Fruit fly (Drosophila melanogaster) whole organism, embryonic: ENCODE measurements around the gene Cpr67Fa2.

Experiments used
- Atf-2 ChIP-seq: fragments of 200-800 bp; sonication (Bioruptor generic); optimal IDR thresholded peaks from 2 replicates; lab custom pipeline; 2016; ENCODE audit warnings: missing biosample characterization, missing genetic modification characterization
- CG10565 ChIP-seq: fragments of 200-800 bp; sonication (Bioruptor generic); optimal IDR thresholded peaks from 3 replicates; lab custom pipeline; 2016; ENCODE audit warnings: missing biosample characterization, mild to moderate bottlenecking, missing genetic modification characterization
- CG11504 ChIP-seq: fragments of 200-800 bp; sonication (Bioruptor generic); optimal IDR thresholded peaks from 3 replicates; lab custom pipeline; 2019; ENCODE audit warnings: missing biosample characterization, mild to moderate bottlenecking, missing genetic modification characterization, moderate library complexity
- CG11723 ChIP-seq: fragments of 200-800 bp; sonication (Bioruptor generic); optimal IDR thresholded peaks from 2 replicates; lab custom pipeline; 2017; ENCODE audit warnings: missing biosample characterization, mild to moderate bottlenecking, missing genetic modification characterization
- CG12942 ChIP-seq: fragments of 200-800 bp; sonication (Bioruptor generic); optimal IDR thresholded peaks from 3 replicates; lab custom pipeline; 2016; ENCODE audit warnings: missing biosample characterization, missing genetic modification characterization
- CG13894 ChIP-seq: fragments of 200-800 bp; sonication (Bioruptor generic); optimal IDR thresholded peaks from 3 replicates; lab custom pipeline; 2018; ENCODE audit warnings: missing biosample characterization, mild to moderate bottlenecking, missing genetic modification characterization, moderate library complexity
- CG14860 ChIP-seq: fragments of 200-800 bp; sonication (Bioruptor generic); IDR thresholded peaks from 3 replicates; pipeline ENCODE4 v1.3.6; 2022; ENCODE audit warnings: missing biosample characterization, missing genetic modification characterization; ENCODE audit not compliant: partially characterized antibody
- CG1529 ChIP-seq: fragments of 200-800 bp; sonication (Bioruptor generic); optimal IDR thresholded peaks from 3 replicates; lab custom pipeline; 2018; ENCODE audit warnings: missing biosample characterization, missing genetic modification characterization
- CG15514 ChIP-seq: fragments of 200-800 bp; sonication (Bioruptor generic); optimal IDR thresholded peaks from 3 replicates; lab custom pipeline; 2017; ENCODE audit warnings: missing biosample characterization, missing genetic modification characterization, mild to moderate bottlenecking, moderate library complexity, missing genetic modification reagents
- CG1602 ChIP-seq: fragments of 200-800 bp; sonication (Bioruptor generic); optimal IDR thresholded peaks from 3 replicates; lab custom pipeline; 2016; ENCODE audit warnings: missing biosample characterization, missing genetic modification characterization
- CG17612 ChIP-seq: fragments of 200-800 bp; sonication (Bioruptor generic); IDR thresholded peaks from 2 replicates; pipeline ENCODE4 v1.3.6; 2022; ENCODE audit warnings: missing biosample characterization, missing genetic modification characterization
- CG2199 ChIP-seq: fragments of 200-800 bp; sonication (Bioruptor generic); IDR thresholded peaks from 3 replicates; pipeline ENCODE4 v1.3.6; 2022; ENCODE audit warnings: missing biosample characterization, missing genetic modification characterization
- CG31224 ChIP-seq: fragments of 200-800 bp; sonication (Bioruptor generic); IDR thresholded peaks from 2 replicates; pipeline ENCODE4 v1.3.6; 2022; ENCODE audit warnings: missing biosample characterization, missing genetic modification characterization
- CG31388 ChIP-seq: fragments of 200-800 bp; sonication (Bioruptor generic); optimal IDR thresholded peaks from 2 replicates; lab custom pipeline; 2016; ENCODE audit warnings: missing biosample characterization, missing genetic modification characterization
- CG3163 ChIP-seq: fragments of 200-800 bp; sonication (Bioruptor generic); optimal IDR thresholded peaks from 3 replicates; lab custom pipeline; 2016; ENCODE audit warnings: missing biosample characterization, missing genetic modification characterization
- CG32772 ChIP-seq: fragments of 200-800 bp; sonication (Bioruptor generic); IDR thresholded peaks from 2 replicates; pipeline ENCODE4 v1.3.6; 2022; ENCODE audit warnings: missing biosample characterization, missing genetic modification characterization
- CG5953 ChIP-seq: fragments of 200-800 bp; sonication (Bioruptor generic); IDR thresholded peaks from 2 replicates; pipeline ENCODE4 v1.3.6; 2022; ENCODE audit warnings: missing biosample characterization, missing genetic modification characterization
- CG6765 ChIP-seq: fragments of 200-800 bp; sonication (Bioruptor generic); optimal IDR thresholded peaks from 3 replicates; lab custom pipeline; 2017; ENCODE audit warnings: missing biosample characterization, mild to moderate bottlenecking, missing genetic modification characterization
- CG7556 ChIP-seq: fragments of 200-800 bp; sonication (Bioruptor generic); optimal IDR thresholded peaks from 2 replicates; lab custom pipeline; 2017; ENCODE audit warnings: missing biosample characterization, mild to moderate bottlenecking, missing genetic modification characterization
- CG8359 ChIP-seq: fragments of 200-800 bp; sonication (Bioruptor generic); optimal IDR thresholded peaks from 2 replicates; lab custom pipeline; 2017; ENCODE audit warnings: missing biosample characterization, mild to moderate bottlenecking, missing genetic modification characterization, borderline replicate concordance
- CG9876 ChIP-seq: fragments of 200-800 bp; sonication (Bioruptor generic); optimal IDR thresholded peaks from 2 replicates; lab custom pipeline; 2016; ENCODE audit warnings: missing biosample characterization, missing genetic modification characterization
- Dp ChIP-seq: fragments of 200-800 bp; sonication (Bioruptor generic); optimal IDR thresholded peaks from 2 replicates; lab custom pipeline; 2018; ENCODE audit warnings: missing biosample characterization, mild to moderate bottlenecking, missing genetic modification characterization, moderate library complexity
- Ets97D ChIP-seq: fragments of 200-800 bp; sonication (Bioruptor generic); optimal IDR thresholded peaks from 3 replicates; lab custom pipeline; 2016; ENCODE audit warnings: missing biosample characterization, missing genetic modification characterization
- Lpt ChIP-seq: fragments of >200 bp; optimal IDR thresholded peaks from 2 replicates; lab custom pipeline; 2018; ENCODE audit warnings: missing biosample characterization, missing genetic modification characterization
- YL-1 ChIP-seq: fragments of 200-800 bp; sonication (Bioruptor generic); optimal IDR thresholded peaks from 3 replicates; lab custom pipeline; 2017; ENCODE audit warnings: missing biosample characterization, mild to moderate bottlenecking, missing genetic modification characterization
- bab2 ChIP-seq: fragments of 200-800 bp; sonication (Bioruptor generic); optimal IDR thresholded peaks from 2 replicates; lab custom pipeline; 2016; ENCODE audit warnings: missing biosample characterization, missing genetic modification characterization
- crc ChIP-seq: fragments of 200-800 bp; sonication (Bioruptor generic); optimal IDR thresholded peaks from 2 replicates; lab custom pipeline; 2016; ENCODE audit warnings: missing biosample characterization, missing genetic modification characterization
- crol ChIP-seq: fragments of 200-800 bp; sonication (Bioruptor generic); IDR thresholded peaks from 2 replicates; pipeline ENCODE4 v1.3.6; 2022; ENCODE audit warnings: missing biosample characterization, missing genetic modification characterization
- cwo ChIP-seq: fragments of 200-800 bp; sonication (Bioruptor generic); optimal IDR thresholded peaks from 3 replicates; lab custom pipeline; 2017; ENCODE audit warnings: missing biosample characterization, missing genetic modification characterization, mild to moderate bottlenecking, moderate library complexity, missing genetic modification reagents
- dimm ChIP-seq: fragments of 200-800 bp; sonication (Bioruptor generic); IDR thresholded peaks from 2 replicates; pipeline ENCODE4 v1.3.6; 2022; ENCODE audit warnings: missing biosample characterization, missing genetic modification characterization
- fd102C ChIP-seq: fragments of 200-800 bp; sonication (Bioruptor generic); optimal IDR thresholded peaks from 2 replicates; lab custom pipeline; 2018; ENCODE audit warnings: missing biosample characterization, mild to moderate bottlenecking, missing genetic modification characterization, moderate library complexity
- gt ChIP-seq: fragments of 200-800 bp; sonication (Bioruptor generic); IDR thresholded peaks from 2 replicates; pipeline ENCODE4 v1.3.6; 2022; ENCODE audit warnings: missing biosample characterization, missing genetic modification characterization
- insv ChIP-seq, 2 experiments: fragments of 200-800 bp; sonication (Bioruptor generic); optimal IDR thresholded peaks; 3 replicates each; lab custom pipeline; 2016 to 2018; ENCODE audit warnings: missing biosample characterization in 2 of 2, missing genetic modification characterization in 2 of 2
- mirr ChIP-seq: fragments of 200-800 bp; sonication (Bioruptor generic); optimal IDR thresholded peaks from 3 replicates; lab custom pipeline; 2018; ENCODE audit warnings: missing biosample characterization, mild to moderate bottlenecking, missing genetic modification characterization
- odd ChIP-seq: fragments of 200-800 bp; sonication (Bioruptor generic); optimal IDR thresholded peaks from 2 replicates; lab custom pipeline; 2017; ENCODE audit warnings: missing biosample characterization, mild to moderate bottlenecking, missing genetic modification characterization
- onecut ChIP-seq: fragments of 200-800 bp; sonication (Bioruptor generic); IDR thresholded peaks from 2 replicates; pipeline ENCODE4 v1.3.6; 2022; ENCODE audit warnings: missing biosample characterization, missing genetic modification characterization
- otp ChIP-seq: fragments of 200-800 bp; sonication (Bioruptor generic); IDR thresholded peaks from 3 replicates; pipeline ENCODE4, ENCODE4 v1.3.6; 2022; ENCODE audit warnings: missing biosample characterization, missing genetic modification characterization
- peb ChIP-seq: fragments of 200-800 bp; sonication (Bioruptor generic); IDR thresholded peaks from 2 replicates; pipeline ENCODE4 v1.3.6; 2022; ENCODE audit warnings: missing biosample characterization, missing genetic modification characterization
- pita ChIP-seq: fragments of 200-800 bp; sonication (Bioruptor generic); optimal IDR thresholded peaks from 2 replicates; lab custom pipeline; 2017; ENCODE audit warnings: missing biosample characterization, mild to moderate bottlenecking, missing genetic modification characterization
- ranshi ChIP-seq: fragments of 200-800 bp; sonication (Bioruptor generic); IDR thresholded peaks from 2 replicates; pipeline ENCODE4 v1.3.6; 2022; ENCODE audit warnings: missing biosample characterization, missing genetic modification characterization
- rib ChIP-seq: fragments of 200-800 bp; sonication (Bioruptor generic); IDR thresholded peaks from 2 replicates; pipeline ENCODE4 v1.3.6; 2022; ENCODE audit warnings: missing biosample characterization, missing genetic modification characterization
- sc ChIP-seq, 3 experiments: fragments of >200 bp in 2 of 3; fragments of 200-800 bp in 1 of 3; sonication (Bioruptor generic) in 1 of 3; optimal IDR thresholded peaks; 2 replicates in 2 of 3; 3 replicates in 1 of 3; lab custom pipeline; 2017; ENCODE audit warnings: mild to moderate bottlenecking in 1 of 3, missing biosample characterization in 1 of 3, missing genetic modification characterization in 1 of 3, missing genetic modification reagents in 1 of 3
- sens-2 ChIP-seq: fragments of 200-800 bp; sonication (Bioruptor generic); IDR thresholded peaks from 2 replicates; pipeline ENCODE4 v1.3.6; 2022; ENCODE audit warnings: missing biosample characterization, missing genetic modification characterization
- stc ChIP-seq: fragments of 200-800 bp; sonication (Bioruptor generic); IDR thresholded peaks from 2 replicates; pipeline ENCODE4 v1.3.6; 2022; ENCODE audit warnings: missing biosample characterization, missing genetic modification characterization
- stwl ChIP-seq: fragments of 200-800 bp; sonication (Bioruptor generic); optimal IDR thresholded peaks from 3 replicates; lab custom pipeline; 2018; ENCODE audit warnings: missing biosample characterization, mild to moderate bottlenecking, missing genetic modification characterization, moderate library complexity
- tap ChIP-seq: fragments of 200-800 bp; optimal IDR thresholded peaks from 3 replicates; lab custom pipeline; 2019; ENCODE audit warnings: missing biosample characterization, mild to moderate bottlenecking, missing genetic modification characterization, moderate library complexity
- tgo ChIP-seq: fragments of 200-800 bp; sonication (Bioruptor generic); IDR thresholded peaks from 3 replicates; pipeline ENCODE4 v1.3.6; 2022; ENCODE audit warnings: missing biosample characterization, missing genetic modification characterization
- tll ChIP-seq, 2 experiments: fragments of 200-800 bp in 1 of 2; fragments of >200 bp in 1 of 2; sonication (Bioruptor generic) in 1 of 2; optimal IDR thresholded peaks; 2 replicates each; lab custom pipeline; 2017 to 2019; ENCODE audit warnings: missing biosample characterization in 2 of 2, missing genetic modification characterization in 2 of 2, mild to moderate bottlenecking in 1 of 2, moderate library complexity in 1 of 2
- twi ChIP-seq: fragments of 200-800 bp; optimal IDR thresholded peaks from 2 replicates; lab custom pipeline; 2019; ENCODE audit warnings: missing biosample characterization, mild to moderate bottlenecking, missing genetic modification characterization, moderate library complexity
- wdn ChIP-seq: fragments of 200-800 bp; sonication (Bioruptor generic); IDR thresholded peaks from 2 replicates; pipeline ENCODE4 v1.3.6; 2022; ENCODE audit warnings: missing biosample characterization, missing genetic modification characterization
- wor ChIP-seq: fragments of 200-800 bp; sonication (Bioruptor generic); IDR thresholded peaks from 2 replicates; pipeline ENCODE4 v1.3.6; 2022; ENCODE audit warnings: missing biosample characterization, missing genetic modification characterization

Gene Cpr67Fa2

DNA sequence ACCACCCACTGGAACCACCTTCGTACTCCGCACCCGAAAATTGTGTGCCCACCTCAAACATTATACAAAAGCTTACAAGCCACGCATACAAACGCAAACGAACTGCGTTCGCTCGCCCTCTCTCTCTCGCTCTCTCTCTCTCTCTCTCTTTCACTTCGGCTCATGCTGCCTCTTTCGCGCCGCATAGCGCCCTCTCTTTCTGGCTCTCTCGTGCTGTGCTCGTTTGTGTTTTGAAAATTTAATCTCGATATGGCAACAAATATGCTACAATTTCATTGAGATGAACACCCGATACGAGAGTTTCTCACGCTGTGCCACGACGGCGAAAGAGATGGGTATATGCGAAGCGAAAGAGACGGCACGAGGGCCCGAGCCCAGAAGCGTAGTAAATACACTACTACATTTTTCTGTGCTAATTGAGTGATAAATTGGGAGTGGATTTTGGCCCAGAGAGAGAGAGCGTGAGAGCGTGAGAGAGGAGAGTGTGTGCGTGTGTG lies 34.9 kb upstream of the Cpr67Fa2 start (continued):
- no peak for TF ChIP-seq Lpt (GFP tag; lab: Kevin White, UChicago)
- no peak for TF ChIP-seq CG5953 (GFP tag; lab: Robert Waterston, UW)
- TF ChIP-seq cwo (GFP tag; lab: Kevin White, UChicago), result peak; percentile 70
- no peak; the same call in 2 of the 3 replicates for TF ChIP-seq tgo (GFP tag; lab: Robert Waterston, UW)
- TF ChIP-seq rib (GFP tag; lab: Robert Waterston, UW), result peak; percentile 77
- no peak for TF ChIP-seq insv (GFP tag; optimal IDR thresholded peaks at IDR 0.05; lab: Kevin White, UChicago)
- peak; percentile 36 for TF ChIP-seq odd
- TF ChIP-seq bab2 (GFP tag; lab: Kevin White, UChicago), result no peak
- TF ChIP-seq onecut (GFP tag; lab: Robert Waterston, UW), result peak; percentile 48
- no peak for TF ChIP-seq CG1602 (GFP tag; lab: Kevin White, UChicago)
- TF ChIP-seq CG32772 (GFP tag; lab: Robert Waterston, UW), result no peak
- TF ChIP-seq CG15514 (GFP tag; lab: Kevin White, UChicago), result peak; percentile 15
- TF ChIP-seq CG9876 (GFP tag; lab: Kevin White, UChicago), result peak; percentile 0
- peak; percentile 91 for TF ChIP-seq crol (GFP tag; lab: Robert Waterston, UW)
- TF ChIP-seq wor (GFP tag; lab: Robert Waterston, UW), result no peak
- peak; percentile 58 for TF ChIP-seq tap (tag; lab: Kevin White, UChicago)
- TF ChIP-seq CG14860 (GFP tag; lab: Robert Waterston, UW), result no peak
- TF ChIP-seq peb, result no peak
- TF ChIP-seq twi (tag; lab: Kevin White, UChicago), result peak; percentile 66
- no peak for TF ChIP-seq CG31388 (GFP tag; lab: Kevin White, UChicago)
- no peak for TF ChIP-seq CG31224 (GFP tag; lab: Robert Waterston, UW)
- no peak for TF ChIP-seq CG1529 (GFP tag; lab: Kevin White, UChicago)
- TF ChIP-seq CG13894 (tag; lab: Kevin White, UChicago), result peak; percentile 87
- TF ChIP-seq stc (GFP tag; lab: Robert Waterston, UW), result peak; percentile 10; the same call in 1 of the 2 replicates
- TF ChIP-seq CG11504 (tag; lab: Kevin White, UChicago), result peak; percentile 75
- no peak for TF ChIP-seq dimm
- TF ChIP-seq CG11723 (GFP tag; lab: Kevin White, UChicago), result no peak
- TF ChIP-seq otp (GFP tag; lab: Robert Waterston, UW), result 0 out of 3 replicates have a peak, but pooled peaks have one; percentile 60
- TF ChIP-seq crc (GFP tag; lab: Kevin White, UChicago), result no peak
- TF ChIP-seq fd102C, result peak; percentile 23
- peak; percentile 69 for TF ChIP-seq CG3163 (GFP tag; lab: Kevin White, UChicago)
- no peak for TF ChIP-seq CG7556
- peak; percentile 72 to 87 for TF ChIP-seq tll (GFP tag; optimal IDR thresholded peaks at IDR 0.05; lab: Kevin White, UChicago)
- no peak for TF ChIP-seq pita (GFP tag; lab: Kevin White, UChicago)
- no peak for TF ChIP-seq sens-2 (GFP tag; lab: Robert Waterston, UW)
- TF ChIP-seq stwl (tag; lab: Kevin White, UChicago), result peak; percentile 39
- no peak for TF ChIP-seq CG10565 (GFP tag; lab: Kevin White, UChicago)
- no peak for TF ChIP-seq CG12942 (GFP tag; lab: Kevin White, UChicago)
- no peak for TF ChIP-seq gt (GFP tag; lab: Robert Waterston, UW)
- peak; percentile 99 for TF ChIP-seq CG2199 (GFP tag; lab: Robert Waterston, UW)
- TF ChIP-seq ranshi (GFP tag; lab: Robert Waterston, UW), result peak; percentile 19; the same call in 1 of the 2 replicates
- TF ChIP-seq Dp, result no peak
- TF ChIP-seq wdn (GFP tag; lab: Robert Waterston, UW), result no peak
- TF ChIP-seq YL-1 (GFP tag; lab: Kevin White, UChicago), result peak; percentile 24
- no peak for TF ChIP-seq CG17612 (GFP tag; lab: Robert Waterston, UW)
- TF ChIP-seq mirr (GFP tag; lab: Kevin White, UChicago), result peak; percentile 96
- peak; percentile 2 for TF ChIP-seq Ets97D (GFP tag; lab: Kevin White, UChicago)
- no peak for TF ChIP-seq CG6765
- no peak for TF ChIP-seq Atf-2 (GFP tag; lab: Kevin White, UChicago)
- TF ChIP-seq sc (optimal IDR thresholded peaks at IDR 0.05; lab: Kevin White, UChicago), result no peak
- TF ChIP-seq sc (GFP tag; optimal IDR thresholded peaks at IDR 0.05; lab: Kevin White, UChicago), result no peak
- no peak for TF ChIP-seq CG8359 (GFP tag; lab: Kevin White, UChicago)
